Fruit fly (Drosophila melanogaster): ENCODE data around the gene La.

La gene

DNA sequence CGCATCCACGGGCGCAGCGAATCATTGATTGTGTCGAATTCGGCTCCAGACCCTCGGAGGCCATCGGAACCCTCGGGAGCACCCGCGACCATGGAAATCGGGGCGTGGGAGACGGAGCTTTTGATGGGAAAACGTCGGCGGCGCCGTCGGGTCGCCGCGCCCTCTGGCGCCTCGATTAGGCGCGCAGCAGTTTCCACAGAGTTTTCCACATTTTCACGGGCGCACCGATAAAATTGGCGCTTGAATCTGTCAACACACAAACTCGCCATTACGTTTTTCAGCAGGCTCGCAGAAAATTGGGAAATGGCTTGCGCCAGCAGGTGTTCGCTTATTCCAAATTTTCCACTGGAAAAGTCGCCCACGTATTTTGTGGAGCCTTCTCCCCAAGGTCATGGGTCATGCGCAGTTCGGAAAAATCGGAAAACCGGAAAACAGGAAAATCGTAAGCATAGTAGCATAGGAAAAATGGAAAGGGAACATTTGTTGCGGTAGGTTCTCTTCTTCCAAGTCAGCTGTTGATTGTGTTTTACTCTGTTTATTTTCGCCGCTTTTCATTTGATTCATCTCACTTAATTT lies 35.0 kb downstream of the La start (continued):
- TF ChIP-seq CG31224 (GFP tag; IDR thresholded peaks at IDR 0.05), result peak; percentile 98
- TF ChIP-seq ewg (GFP tag; optimal IDR thresholded peaks at IDR 0.05), result peak; percentile 76
- peak; percentile 70; the same call in 1 of the 2 replicates for TF ChIP-seq Adf1 (GFP tag; IDR thresholded peaks at IDR 0.05)
- TF ChIP-seq CG12769 (tag; optimal IDR thresholded peaks at IDR 0.05), result peak; percentile 3
- no peak for TF ChIP-seq prd (optimal IDR thresholded peaks at IDR 0.05)
- TF ChIP-seq prd (GFP tag; IDR thresholded peaks at IDR 0.05), result no peak
- peak; percentile 38 for TF ChIP-seq Fer1 (GFP tag; optimal IDR thresholded peaks at IDR 0.05)
- TF ChIP-seq danr (GFP tag; IDR thresholded peaks at IDR 0.05), result no peak
- peak; percentile 15; the same call in 1 of the 2 replicates for TF ChIP-seq Bgb (GFP tag; IDR thresholded peaks at IDR 0.05; ENCODE audit: partially characterized antibody)
- peak in 1 of 2 experiments; percentile 15 for TF ChIP-seq crp (GFP tag; optimal IDR thresholded peaks at IDR 0.05)
- 0 out of 2 replicates have a peak, but pooled peaks have one; percentile 18 for TF ChIP-seq unc-4 (GFP tag; IDR thresholded peaks at IDR 0.05; ENCODE audit: partially characterized antibody)
- no peak for TF ChIP-seq E2f2 (GFP tag; IDR thresholded peaks at IDR 0.05)
- no peak for TF ChIP-seq cg (GFP tag; optimal IDR thresholded peaks at IDR 0.05)

DNA sequence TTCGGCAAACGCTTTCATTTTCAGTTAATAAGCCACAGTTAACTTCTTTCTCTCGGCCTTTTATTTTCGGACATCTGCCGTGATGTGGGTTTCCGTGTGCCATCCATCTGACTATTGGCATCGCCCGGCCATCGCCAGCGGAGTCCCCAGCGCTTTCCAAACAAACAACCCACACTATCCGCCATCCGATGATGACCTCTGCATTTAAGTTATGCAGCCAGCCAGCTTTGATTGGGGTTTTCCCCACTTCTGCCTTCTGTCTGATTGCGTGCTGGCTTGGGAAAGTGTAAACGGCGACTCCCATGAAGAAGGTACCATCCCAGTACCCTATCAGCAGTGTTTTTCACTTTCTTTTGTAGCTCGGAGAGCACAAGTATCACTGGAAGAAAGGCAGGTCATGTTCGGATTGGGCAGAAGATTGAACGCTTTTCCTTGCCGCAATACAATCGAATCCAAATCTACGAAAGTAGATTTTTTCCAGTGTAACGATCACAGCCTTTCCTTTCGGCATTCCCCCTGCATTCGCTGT lies 36.6 kb downstream of the La start:
- TF ChIP-seq sens (GFP tag) (peak; percentile 70), salm (tag; optimal IDR thresholded peaks at IDR 0.05) (no peak), CG32532 (GFP tag; IDR thresholded peaks at IDR 0.05) (no peak), amos (GFP tag; IDR thresholded peaks at IDR 0.05; ENCODE audit: partially characterized antibody) (no peak), gsb-n (tag; optimal IDR thresholded peaks at IDR 0.05) (no peak), lov (optimal IDR thresholded peaks at IDR 0.05) (no peak), lov (GFP tag; IDR thresholded peaks at IDR 0.05) (no peak), vvl (GFP tag; IDR thresholded peaks at IDR 0.05) (peak; percentile 51; the same call in 1 of the 2 replicates), D19B (GFP tag; optimal IDR thresholded peaks at IDR 0.05) (no peak), crc (GFP tag; optimal IDR thresholded peaks at IDR 0.05) (no peak), NC2β (GFP tag; optimal IDR thresholded peaks at IDR 0.05) (no peak), crp (GFP tag; optimal IDR thresholded peaks at IDR 0.05) (no peak), fru (optimal IDR thresholded peaks at IDR 0.05) (no peak), Ptx1 (GFP tag; IDR thresholded peaks at IDR 0.05) (no peak), ewg (GFP tag; optimal IDR thresholded peaks at IDR 0.05) (no peak), unpg (GFP tag; optimal IDR thresholded peaks at IDR 0.05) (no peak), CG7987 (GFP tag; optimal IDR thresholded peaks at IDR 0.05) (no peak), ranshi (GFP tag; IDR thresholded peaks at IDR 0.05) (peak; percentile 8; the same call in 1 of the 2 replicates), sr (GFP tag; IDR thresholded peaks at IDR 0.05) (0 out of 3 replicates have a peak, but pooled peaks have one; percentile 41), ken (GFP tag; IDR thresholded peaks at IDR 0.05) (0 out of 3 replicates have a peak, but pooled peaks have one; percentile 7), CG7963 (GFP tag; IDR thresholded peaks at IDR 0.05; ENCODE audit: partially characterized antibody) (no peak), Xbp1 (GFP tag; optimal IDR thresholded peaks at IDR 0.05) (no peak), fd3F (GFP tag; optimal IDR thresholded peaks at IDR 0.05) (no peak), grn (GFP tag; optimal IDR thresholded peaks at IDR 0.05) (no peak), CG1024 (GFP tag; IDR thresholded peaks at IDR 0.05) (0 out of 2 replicates have a peak, but pooled peaks have one; percentile 8), CG4328 (GFP tag; optimal IDR thresholded peaks at IDR 0.05) (no peak), psq (GFP tag; optimal IDR thresholded peaks at IDR 0.05) (no peak), grau (tag; optimal IDR thresholded peaks at IDR 0.05) (no peak), CG11695 (GFP tag; IDR thresholded peaks at IDR 0.05) (no peak), fd96Cb (tag; optimal IDR thresholded peaks at IDR 0.05) (no peak), sim (GFP tag; IDR thresholded peaks at IDR 0.05) (no peak), zf30C (GFP tag; optimal IDR thresholded peaks at IDR 0.05) (peak; percentile 45), Awh (GFP tag; IDR thresholded peaks at IDR 0.05) (peak; percentile 75; the same call in 1 of the 2 replicates), ham (GFP tag; IDR thresholded peaks at IDR 0.05) (no peak), Blimp-1 (GFP tag; optimal IDR thresholded peaks at IDR 0.05) (peak; percentile 96), pita (GFP tag; optimal IDR thresholded peaks at IDR 0.05) (no peak), CG10979 (tag; optimal IDR thresholded peaks at IDR 0.05) (peak; percentile 25), CG1603 (tag; optimal IDR thresholded peaks at IDR 0.05) (peak; percentile 7)

Measured in whole organism, embryonic.